Worm (Caenorhabditis elegans) whole organism, L1 larva: ENCODE data around the gene nspb-12.

Experiments used
- C16A3.4 ChIP-seq: fragments of 150-350 bp; optimal IDR thresholded peaks from 2 replicates; lab custom pipeline; 2014; ENCODE audit warnings: missing biosample characterization, missing genetic modification characterization
- C34B4.2 ChIP-seq: sonication (generic microtip); optimal IDR thresholded peaks from 2 replicates; lab custom pipeline; 2017; ENCODE audit warnings: mild to moderate bottlenecking, missing genetic modification characterization, missing compliant biosample characterization
- F16B12.6 ChIP-seq: fragments of 150-350 bp; optimal IDR thresholded peaks from 2 replicates; lab custom pipeline; 2014; ENCODE audit warnings: missing biosample characterization, missing genetic modification characterization
- aly-2 ChIP-seq: fragments of 150-350 bp; optimal IDR thresholded peaks from 2 replicates; lab custom pipeline; 2014; ENCODE audit warnings: missing biosample characterization, missing genetic modification characterization
- ama-1 ChIP-seq: fragments of 150-350 bp; optimal IDR thresholded peaks from 2 replicates; lab custom pipeline; 2014
- ceh-63 ChIP-seq: fragments of 200-800 bp; sonication (Bioruptor generic); optimal IDR thresholded peaks from 2 replicates; lab custom pipeline; 2018; ENCODE audit warnings: mild to moderate bottlenecking, missing genetic modification characterization, missing compliant biosample characterization
- ceh-82 ChIP-seq, 3 experiments: fragments of 150-350 bp in 1 of 3; sonication (generic microtip) in 2 of 3; optimal IDR thresholded peaks; 2 replicates each; lab custom pipeline; 2014 to 2017; ENCODE audit warnings: missing biosample characterization in 3 of 3, missing genetic modification characterization in 3 of 3
- ceh-90 ChIP-seq: sonication (generic microtip); optimal IDR thresholded peaks from 2 replicates; lab custom pipeline; 2016; ENCODE audit warnings: missing genetic modification characterization, missing compliant biosample characterization
- ces-1 ChIP-seq: fragments of 150-350 bp; optimal IDR thresholded peaks from 2 replicates; lab custom pipeline; 2014; ENCODE audit warnings: missing biosample characterization, missing genetic modification reagents, missing genetic modification characterization
- dpl-1 ChIP-seq, 3 experiments: fragments of 150-350 bp in 2 of 3; sonication (generic microtip) in 1 of 3; optimal IDR thresholded peaks; 2 replicates each; lab custom pipeline; 2014 to 2017; ENCODE audit warnings: missing biosample characterization in 3 of 3, missing genetic modification characterization in 3 of 3, missing genetic modification reagents in 3 of 3
- efl-1 ChIP-seq, 4 experiments: fragments of 150-350 bp; optimal IDR thresholded peaks in 3 of 4; peaks in 1 of 4; 1 replicate in 1 of 4; 2 replicates in 3 of 4; lab custom pipeline; 2014; ENCODE audit warnings: missing biosample characterization in 2 of 4, missing genetic modification characterization in 2 of 4, missing genetic modification reagents in 2 of 4
- efl-3 ChIP-seq: fragments of 200-800 bp; sonication (Bioruptor generic); optimal IDR thresholded peaks from 2 replicates; lab custom pipeline; 2018; ENCODE audit warnings: mild to moderate bottlenecking, missing genetic modification characterization, missing compliant biosample characterization
- egl-27 ChIP-seq, 2 experiments: fragments of 150-350 bp in 1 of 2; sonication (generic microtip); optimal IDR thresholded peaks; 3 replicates each; lab custom pipeline; 2017 to 2018; ENCODE audit warnings: missing biosample characterization in 2 of 2, missing genetic modification characterization in 2 of 2, missing genetic modification reagents in 2 of 2
- elt-2 ChIP-seq: sonication (generic microtip); optimal IDR thresholded peaks from 2 replicates; lab custom pipeline; 2016; ENCODE audit warnings: missing genetic modification characterization, mild to moderate bottlenecking, inconsistent platforms, missing compliant biosample characterization, missing genetic modification reagents
- fkh-4 ChIP-seq: sonication (generic microtip); optimal IDR thresholded peaks from 2 replicates; lab custom pipeline; 2016; ENCODE audit warnings: missing compliant biosample characterization, missing genetic modification characterization, borderline replicate concordance
- fos-1 ChIP-seq: fragments of 150-350 bp; optimal IDR thresholded peaks from 2 replicates; lab custom pipeline; 2014; ENCODE audit warnings: missing biosample characterization, missing genetic modification characterization
- hlh-4 ChIP-seq: sonication (generic microtip); optimal IDR thresholded peaks from 2 replicates; lab custom pipeline; 2016; ENCODE audit warnings: mild to moderate bottlenecking, missing genetic modification characterization, missing compliant biosample characterization
- jun-1 ChIP-seq: fragments of 150-350 bp; optimal IDR thresholded peaks from 2 replicates; lab custom pipeline; 2014; ENCODE audit warnings: missing biosample characterization, missing genetic modification reagents, missing genetic modification characterization
- lin-13 ChIP-seq: fragments of 150-350 bp; optimal IDR thresholded peaks from 2 replicates; lab custom pipeline; 2014; ENCODE audit warnings: missing biosample characterization, missing genetic modification reagents, missing genetic modification characterization
- lin-15B ChIP-seq: fragments of 150-350 bp; sonication (generic microtip); optimal IDR thresholded peaks from 3 replicates; lab custom pipeline; 2014; ENCODE audit warnings: missing biosample characterization, missing genetic modification characterization
- lin-35 ChIP-seq, 2 experiments: fragments of 150-350 bp; optimal IDR thresholded peaks; 2 replicates each; lab custom pipeline; 2014; ENCODE audit warnings: missing biosample characterization in 2 of 2, missing genetic modification characterization in 2 of 2, missing genetic modification reagents in 2 of 2
- lin-39 ChIP-seq: fragments of 150-350 bp; optimal IDR thresholded peaks from 2 replicates; lab custom pipeline; 2014; ENCODE audit warnings: missing biosample characterization, missing genetic modification reagents, missing genetic modification characterization
- lsy-2 ChIP-seq, 2 experiments: fragments of 150-350 bp; optimal IDR thresholded peaks; 2 replicates each; lab custom pipeline; 2014; ENCODE audit warnings: missing biosample characterization in 2 of 2, missing genetic modification characterization in 2 of 2
- mdl-1 ChIP-seq, 2 experiments: fragments of 150-350 bp; optimal IDR thresholded peaks; 2 replicates each; lab custom pipeline; 2014 to 2017; ENCODE audit warnings: missing biosample characterization in 2 of 2, missing genetic modification characterization in 2 of 2, inconsistent platforms in 1 of 2
- mef-2 ChIP-seq: fragments of 150-350 bp; optimal IDR thresholded peaks from 2 replicates; lab custom pipeline; 2014; ENCODE audit warnings: missing biosample characterization, missing genetic modification characterization
- nhr-12 ChIP-seq: sonication (generic microtip); optimal IDR thresholded peaks from 2 replicates; lab custom pipeline; 2017; ENCODE audit warnings: missing biosample characterization, missing genetic modification characterization
- nhr-19 ChIP-seq: fragments of 200-800 bp; sonication (Bioruptor generic); conservative IDR thresholded peaks from 2 replicates; pipeline ENCODE4 v1.3.6; 2022; ENCODE audit warnings: missing genetic modification characterization, missing compliant biosample characterization
- nhr-28 ChIP-seq: fragments of 150-350 bp; optimal IDR thresholded peaks from 2 replicates; lab custom pipeline; 2014; ENCODE audit warnings: missing biosample characterization, missing genetic modification characterization
- nhr-84 ChIP-seq: sonication (generic microtip); optimal IDR thresholded peaks from 2 replicates; lab custom pipeline; 2017; ENCODE audit warnings: missing biosample characterization, missing genetic modification characterization
- pag-3 ChIP-seq: sonication (generic microtip); optimal IDR thresholded peaks from 2 replicates; lab custom pipeline; 2017; ENCODE audit warnings: missing genetic modification characterization, mild to moderate bottlenecking, missing compliant biosample characterization, antibody characterized with exemption, borderline replicate concordance; ENCODE audit not compliant: insufficient read depth
- snpc-4 ChIP-seq: fragments of 150-350 bp; optimal IDR thresholded peaks from 2 replicates; lab custom pipeline; 2014; ENCODE audit warnings: missing biosample characterization, missing genetic modification characterization
- swsn-7 ChIP-seq: sonication (generic microtip); optimal IDR thresholded peaks from 2 replicates; lab custom pipeline; 2016; ENCODE audit warnings: missing genetic modification characterization, missing compliant biosample characterization
- tlp-1 ChIP-seq: fragments of 150-350 bp; optimal IDR thresholded peaks from 2 replicates; lab custom pipeline; 2014; ENCODE audit warnings: missing biosample characterization, missing genetic modification characterization
- unc-86 ChIP-seq: sonication (generic microtip); optimal IDR thresholded peaks from 2 replicates; lab custom pipeline; 2016; ENCODE audit warnings: missing genetic modification characterization, missing compliant biosample characterization
- unc-98 ChIP-seq: fragments of 200-800 bp; sonication (Bioruptor generic); IDR thresholded peaks from 2 replicates; pipeline ENCODE4 v1.3.6; 2022; ENCODE audit warnings: missing genetic modification characterization, missing compliant biosample characterization
- vab-15 ChIP-seq: sonication (generic microtip); optimal IDR thresholded peaks from 2 replicates; lab custom pipeline; 2017; ENCODE audit warnings: missing genotype, mild to moderate bottlenecking, missing genetic modification characterization, missing compliant biosample characterization

The nspb-12 gene

DNA sequence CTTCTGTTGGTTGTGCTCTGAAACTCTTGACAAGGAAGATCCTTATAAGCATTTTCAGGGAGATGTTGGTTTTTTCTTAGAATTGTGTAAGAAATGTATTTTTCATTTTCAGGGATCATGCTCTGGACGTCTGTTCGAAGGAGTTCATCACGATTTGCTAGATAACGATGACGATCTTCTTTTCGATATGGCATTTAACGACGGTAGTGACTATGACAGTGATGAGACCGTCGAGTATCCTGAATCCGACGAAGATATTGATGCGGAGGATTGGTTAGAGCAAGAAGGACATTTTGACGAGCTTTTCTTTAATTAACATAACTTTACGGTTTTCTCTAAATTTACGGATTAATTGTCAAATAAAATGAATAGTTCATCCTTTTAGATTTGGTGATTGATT, 20.2 kb upstream of the nspb-12 start:
- TF ChIP-seq aly-2 (tag; lab: Kevin White, UChicago) (peak; percentile 27), swsn-7 (tag; lab: Kevin White, UChicago) (no peak)

DNA sequence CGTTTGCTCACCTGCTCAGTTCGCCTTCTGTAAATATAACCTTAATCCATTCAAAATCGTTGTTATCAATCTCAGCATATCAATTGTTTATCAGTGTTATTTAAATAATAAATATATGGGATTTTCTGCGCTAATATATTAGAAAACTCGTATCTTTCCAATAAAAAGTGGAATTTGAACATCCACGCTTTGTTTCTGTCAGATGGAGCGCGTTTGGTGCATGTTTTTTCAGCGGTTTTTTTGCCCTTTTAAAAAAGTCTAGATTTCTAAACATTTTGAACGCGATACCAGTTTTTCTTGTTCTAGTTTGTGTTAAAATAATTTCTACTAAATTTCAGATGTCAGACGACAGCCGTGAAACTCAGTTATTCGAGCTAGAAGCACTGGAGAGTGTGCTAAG, 18.3 kb upstream of the nspb-12 start, which contains the start of gene F56D2.2:
TSS of gene F56D2.2 (plus strand) at position 339 of the 400 bp plus-strand sequence.
- peak; percentile 71 to 91 for TF ChIP-seq lin-35 (GFP tag; optimal IDR thresholded peaks at IDR 0.05; lab: Kevin White, UChicago)
- TF ChIP-seq hlh-4 = no peak
- TF ChIP-seq lin-39 (tag; lab: Kevin White, UChicago) = no peak
- no peak for TF ChIP-seq tlp-1 (tag; lab: Kevin White, UChicago)
- TF ChIP-seq efl-1 (optimal IDR thresholded peaks at IDR 0.05; lab: Kevin White, UChicago) = peak; percentile 18 to 82
- peak; percentile 86 to 98 for TF ChIP-seq efl-1 (GFP tag; optimal IDR thresholded peaks at IDR 0.05 in 1 of 2; lab: Kevin White, UChicago)
- TF ChIP-seq mdl-1 (tag; optimal IDR thresholded peaks at IDR 0.05; lab: Kevin White, UChicago) = no peak
- TF ChIP-seq jun-1 (tag; lab: Kevin White, UChicago) = no peak
- no peak for TF ChIP-seq nhr-12 (tag; lab: Kevin White, UChicago)
- TF ChIP-seq fos-1 (tag; lab: Kevin White, UChicago) = no peak
- TF ChIP-seq ceh-90 (tag; lab: Kevin White, UChicago) = no peak
- peak in 1 of 2 experiments; percentile 64 for TF ChIP-seq lsy-2 (tag; optimal IDR thresholded peaks at IDR 0.05; lab: Kevin White, UChicago)
- TF ChIP-seq ces-1 (GFP tag; lab: Kevin White, UChicago) = no peak
- TF ChIP-seq pag-3 (tag; lab: Kevin White, UChicago) = no peak
- no peak for TF ChIP-seq lin-13 (GFP tag; lab: Kevin White, UChicago)
- TF ChIP-seq lin-15B = peak; percentile 31
- no peak for TF ChIP-seq snpc-4 (tag; lab: Kevin White, UChicago)
- TF ChIP-seq nhr-28 (tag; lab: Kevin White, UChicago) = no peak
- TF ChIP-seq ceh-82 (tag; optimal IDR thresholded peaks at IDR 0.05; lab: Kevin White, UChicago) = no peak
- no peak for TF ChIP-seq unc-86 (tag; lab: Kevin White, UChicago)
- TF ChIP-seq vab-15 (tag; lab: Kevin White, UChicago) = no peak
- no peak for TF ChIP-seq C34B4.2 (tag; lab: Kevin White, UChicago)
- TF ChIP-seq dpl-1 (GFP tag; optimal IDR thresholded peaks at IDR 0.05; lab: Kevin White, UChicago) = peak; percentile 64 to 87 (median 77)
- no peak for TF ChIP-seq fkh-4 (tag; lab: Kevin White, UChicago)

DNA sequence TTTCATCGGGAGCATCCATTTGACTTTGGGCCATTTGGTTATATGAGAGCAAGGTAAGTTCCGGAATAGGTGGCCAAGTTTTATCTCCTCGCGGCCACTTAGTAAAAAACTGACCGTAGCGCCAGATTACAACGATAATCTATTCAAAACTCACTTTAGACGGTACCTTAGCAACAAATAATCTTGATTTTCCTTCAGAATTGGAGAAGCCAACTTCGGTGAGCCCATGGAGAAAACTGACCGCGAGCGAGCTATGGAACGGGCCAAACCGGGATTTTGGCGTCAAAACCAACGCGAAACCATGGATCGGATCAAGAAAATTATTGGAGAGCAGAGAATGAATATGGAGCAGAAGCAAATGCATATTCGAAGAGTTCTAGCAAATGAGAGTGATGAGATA, 17.1 kb upstream of the nspb-12 start:
- no peak for TF ChIP-seq elt-2 (tag; lab: Kevin White, UChicago)
- TF ChIP-seq efl-3 = no peak
- TF ChIP-seq efl-1 (optimal IDR thresholded peaks at IDR 0.05; lab: Kevin White, UChicago) = no peak
- peak in 1 of 2 experiments; percentile 82 for TF ChIP-seq efl-1 (GFP tag; optimal IDR thresholded peaks at IDR 0.05 in 1 of 2; lab: Kevin White, UChicago)
- TF ChIP-seq fkh-4 (tag; lab: Kevin White, UChicago) = no peak
- TF ChIP-seq ceh-63 (GFP tag; lab: Kevin White, UChicago) = no peak
- no peak for TF ChIP-seq C16A3.4 (tag; lab: Kevin White, UChicago)
- TF ChIP-seq ama-1 (lab: Kevin White, UChicago) = no peak

DNA sequence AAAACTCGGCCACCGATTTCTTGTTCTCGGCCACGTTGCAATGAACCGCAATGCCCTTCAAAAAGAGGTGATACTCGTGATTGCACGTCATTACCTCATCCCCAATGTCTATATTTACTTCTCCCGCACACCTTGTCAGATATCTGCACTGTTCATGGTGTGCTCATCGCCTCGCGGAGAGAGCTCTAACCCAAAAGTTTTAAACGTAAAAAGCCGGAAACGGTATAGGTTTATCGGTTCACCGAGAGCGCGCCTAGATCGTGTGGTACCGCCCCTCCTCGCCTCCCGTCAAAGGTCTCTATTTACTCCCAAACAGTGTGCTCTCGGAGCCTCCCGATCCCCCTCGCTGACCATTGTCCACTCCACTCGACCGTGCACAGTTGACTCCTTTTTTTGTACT, 16.1 kb upstream of the nspb-12 start, which contains the start of gene F56D2.3:
TSS of gene F56D2.3 (plus strand) at position 301 of the 400 bp plus-strand sequence.
- no peak for TF ChIP-seq nhr-84 (tag; lab: Kevin White, UChicago)
- no peak for TF ChIP-seq egl-27 (tag; optimal IDR thresholded peaks at IDR 0.05; lab: Kevin White, UChicago)
- no peak for TF ChIP-seq aly-2 (tag; lab: Kevin White, UChicago)
- TF ChIP-seq ama-1 (lab: Kevin White, UChicago) = no peak
- no peak for TF ChIP-seq unc-98 (GFP tag; lab: Robert Waterston, UW)
- no peak for TF ChIP-seq nhr-19
- no peak for TF ChIP-seq lin-35 (GFP tag; optimal IDR thresholded peaks at IDR 0.05; lab: Kevin White, UChicago)
- no peak for TF ChIP-seq mef-2 (tag; lab: Kevin White, UChicago)
- TF ChIP-seq F16B12.6 (tag; lab: Kevin White, UChicago) = no peak
